Worm (Caenorhabditis elegans): ENCODE measurements around the gene msp-79.
"Not testable (repeated sequence)": the region's sequence is repeated elsewhere in the genome, so short reads cannot be mapped to it uniquely, and the experiment has no call there.

The msp-79 gene

DNA sequence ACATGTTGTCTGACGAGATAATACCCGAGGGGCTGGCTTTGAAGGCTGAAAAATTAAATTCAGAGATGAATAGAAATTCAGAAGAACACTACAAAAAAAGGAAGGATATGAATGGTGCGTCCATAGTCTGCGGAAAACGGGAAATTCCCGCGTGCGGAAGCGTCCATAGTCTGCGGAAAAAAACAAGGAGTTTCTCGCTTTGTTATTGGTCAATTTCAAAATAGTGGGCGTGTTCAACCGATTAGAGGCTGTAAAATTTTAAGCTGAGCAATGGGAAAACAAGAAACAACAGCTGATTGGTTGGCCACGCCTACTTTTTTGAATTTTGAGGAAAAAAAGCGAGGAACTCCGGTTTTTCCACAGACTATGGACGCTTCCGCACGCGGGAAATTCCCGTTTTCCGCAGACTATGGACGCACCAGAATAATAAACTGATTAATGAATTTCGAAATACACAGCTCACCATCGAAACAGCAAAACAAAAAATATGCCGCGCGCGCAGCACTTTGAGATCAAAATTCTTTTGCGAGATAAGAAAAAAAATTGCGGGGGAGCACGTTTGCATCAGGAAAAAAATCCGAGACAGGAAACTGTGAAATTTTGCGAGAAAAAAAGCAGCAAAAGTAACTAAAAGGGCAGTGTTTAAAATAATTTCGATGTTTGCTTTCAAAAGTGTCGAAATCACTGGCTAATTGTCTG lies 26.0 kb downstream of the msp-79 start, which contains the start of gene gln-6:
Gene gln-6, minus strand, starts transcription at position 51 of the 699 bp plus-strand sequence.
- TF ChIP-seq madf-8 (GFP tag; conservative IDR thresholded peaks at IDR 0.05) (peak; percentile 90), pbrm-1 (GFP tag; IDR thresholded peaks at IDR 0.05) (peak; percentile 37; the same call in 1 of the 2 replicates), nfyb-1 (GFP tag; IDR thresholded peaks at IDR 0.05) (peak; percentile 25; the same call in 1 of the 2 replicates), B0019.2 (GFP tag; conservative IDR thresholded peaks at IDR 0.05) (peak; percentile 67), F33H1.4 (GFP tag; IDR thresholded peaks at IDR 0.05) (peak; percentile 71), hsf-1 (GFP tag; IDR thresholded peaks at IDR 0.05) (peak; percentile 61; the same call in 1 of the 2 replicates), D2030.7 (GFP tag; IDR thresholded peaks at IDR 0.05) (peak; percentile 91; the same call in 1 of the 2 replicates), snpc-3.4 (tag; optimal IDR thresholded peaks at IDR 0.05) (peak; percentile 51), lin-35 (GFP tag; optimal IDR thresholded peaks at IDR 0.05) (peak in 1 of 3 experiments; percentile 44), madf-3 (GFP tag; IDR thresholded peaks at IDR 0.05) (peak; percentile 86), C17E4.6 (GFP tag; IDR thresholded peaks at IDR 0.05) (peak; percentile 67; the same call in 1 of the 2 replicates), lsl-1 (GFP tag; optimal IDR thresholded peaks at IDR 0.05) (peak; percentile 65), ekl-4 (GFP tag; IDR thresholded peaks at IDR 0.05) (0 out of 2 replicates have a peak, but pooled peaks have one; percentile 19), efl-1 (GFP tag; optimal IDR thresholded peaks at IDR 0.05) (peak; percentile 94), Y95B8A.8 (GFP tag; IDR thresholded peaks at IDR 0.05) (peak; percentile 62; the same call in 1 of the 2 replicates), madf-6 (GFP tag; IDR thresholded peaks at IDR 0.05) (peak; percentile 96), ceh-91 (GFP tag; IDR thresholded peaks at IDR 0.05) (peak; percentile 89), dox-1 (GFP tag; IDR thresholded peaks at IDR 0.05) (peak; percentile 82), snpc-4 (tag; optimal IDR thresholded peaks at IDR 0.05) (peak in 1 of 4 experiments; percentile 28), F49E8.2 (tag; optimal IDR thresholded peaks at IDR 0.05; ENCODE audit: insufficient read depth) (peak; percentile 40), aptf-2 (GFP tag; conservative IDR thresholded peaks at IDR 0.05) (peak; percentile 32; the same call in 1 of the 2 replicates), xnd-1 (tag; optimal IDR thresholded peaks at IDR 0.05) (peak; percentile 84), dpl-1 (GFP tag; optimal IDR thresholded peaks at IDR 0.05) (peak; percentile 80), snpc-1.1 (tag; optimal IDR thresholded peaks at IDR 0.05; ENCODE audit: insufficient read depth) (peak; percentile 17), tlf-1 (GFP tag; optimal IDR thresholded peaks at IDR 0.05) (peak; percentile 67), unc-130 (GFP tag; optimal IDR thresholded peaks at IDR 0.05) (peak; percentile 35), ztf-28 (GFP tag; IDR thresholded peaks at IDR 0.05) (0 out of 2 replicates have a peak, but pooled peaks have one; percentile 38), rcor-1 (GFP tag; IDR thresholded peaks at IDR 0.05) (0 out of 2 replicates have a peak, but pooled peaks have one; percentile 39)
- TF ChIP-seq snpc-4 (GFP tag; optimal IDR thresholded peaks at IDR 0.05) = not testable (repeated sequence)

DNA sequence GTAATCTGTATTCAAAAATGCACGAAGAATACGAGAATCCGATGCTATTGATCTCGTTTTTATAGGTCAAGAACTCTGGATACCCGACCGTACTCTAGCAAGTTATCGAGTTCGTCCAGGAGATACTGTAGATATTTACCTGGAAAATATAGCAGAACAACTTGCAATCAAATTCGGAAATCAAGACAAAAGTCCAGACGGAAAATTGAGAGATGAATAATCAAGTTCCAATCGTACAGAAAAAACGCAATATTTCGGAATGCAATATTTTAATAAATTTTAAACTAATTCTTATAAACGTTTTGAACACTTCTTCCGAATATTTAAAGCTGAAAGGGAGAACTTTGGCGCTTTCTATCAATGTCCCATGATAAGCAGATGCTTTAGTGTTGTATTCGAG lies 28.0 kb downstream of the msp-79 start:
- TF ChIP-seq aptf-2 (GFP tag; conservative IDR thresholded peaks at IDR 0.05) (no peak), madf-6 (GFP tag; IDR thresholded peaks at IDR 0.05) (peak; percentile 71), D2030.7 (GFP tag; IDR thresholded peaks at IDR 0.05) (peak; percentile 45), lsl-1 (GFP tag; optimal IDR thresholded peaks at IDR 0.05) (peak; percentile 38), cebp-1 (GFP tag; IDR thresholded peaks at IDR 0.05) (no peak), cebp-1 (tag; optimal IDR thresholded peaks at IDR 0.05) (peak; percentile 42), Y53G8AR.9 (GFP tag; conservative IDR thresholded peaks at IDR 0.05) (0 out of 2 replicates have a peak, but pooled peaks have one; percentile 65), snpc-4 (GFP tag; optimal IDR thresholded peaks at IDR 0.05) (peak; percentile 40), snpc-4 (tag; optimal IDR thresholded peaks at IDR 0.05) (peak in 2 of 4 experiments; percentile 16 to 53), ekl-4 (GFP tag; IDR thresholded peaks at IDR 0.05) (peak; percentile 81), him-1 (tag; optimal IDR thresholded peaks at IDR 0.05) (peak; percentile 35), zfh-2 (GFP tag; conservative IDR thresholded peaks at IDR 0.05) (no peak), B0035.1 (tag; optimal IDR thresholded peaks at IDR 0.05) (peak; percentile 11), C17E4.6 (GFP tag; IDR thresholded peaks at IDR 0.05) (peak; percentile 70; the same call in 1 of the 2 replicates), tbx-9 (tag; optimal IDR thresholded peaks at IDR 0.05; ENCODE audit: borderline replicate concordance) (peak; percentile 48), unc-130 (GFP tag; optimal IDR thresholded peaks at IDR 0.05) (peak; percentile 40), nfyb-1 (GFP tag; IDR thresholded peaks at IDR 0.05) (peak; percentile 67; the same call in 1 of the 2 replicates), ama-1 (optimal IDR thresholded peaks at IDR 0.05) (no peak), ama-1 (GFP tag; optimal IDR thresholded peaks at IDR 0.05) (peak in 1 of 2 experiments; percentile 22), F49E8.2 (tag; optimal IDR thresholded peaks at IDR 0.05; ENCODE audit: insufficient read depth) (peak; percentile 59), hmg-1.2 (GFP tag; IDR thresholded peaks at IDR 0.05) (peak; percentile 36), lin-54 (GFP tag; optimal IDR thresholded peaks at IDR 0.05) (peak; percentile 37), F33H1.4 (GFP tag; IDR thresholded peaks at IDR 0.05) (peak; percentile 32; the same call in 1 of the 2 replicates), attf-6 (GFP tag; IDR thresholded peaks at IDR 0.05) (peak; percentile 58), xnd-1 (tag; optimal IDR thresholded peaks at IDR 0.05) (peak; percentile 43), hrde-1 (tag; optimal IDR thresholded peaks at IDR 0.05; ENCODE audit: borderline replicate concordance) (peak; percentile 79), efl-1 (GFP tag; optimal IDR thresholded peaks at IDR 0.05) (peak; percentile 33)

Data from whole organism, young adult.